Worm (Caenorhabditis elegans) whole organism, early embryonic: ENCODE results near the gene drd-5.

Source experiments
- B0310.2 ChIP-seq: sonication (generic microtip); optimal IDR thresholded peaks from 2 replicates; lab custom pipeline; 2016; ENCODE audit warnings: mild to moderate bottlenecking, missing genetic modification characterization, missing compliant biosample characterization
- aly-1 ChIP-seq: sonication (generic microtip); optimal IDR thresholded peaks from 2 replicates; lab custom pipeline; 2016; ENCODE audit warnings: missing genetic modification characterization, missing compliant biosample characterization
- ama-1 ChIP-seq: fragments of 150-350 bp; optimal IDR thresholded peaks from 2 replicates; lab custom pipeline; 2014
- ets-7 ChIP-seq: sonication (generic microtip); optimal IDR thresholded peaks from 2 replicates; lab custom pipeline; 2016; ENCODE audit warnings: missing genotype, missing genetic modification characterization, missing compliant biosample characterization
- hmg-4 ChIP-seq: fragments of 200-800 bp; sonication (Bioruptor generic); optimal IDR thresholded peaks from 2 replicates; lab custom pipeline; 2018; ENCODE audit warnings: mild to moderate bottlenecking, missing genetic modification characterization, missing compliant biosample characterization
- hnd-1 ChIP-seq: sonication (generic microtip); optimal IDR thresholded peaks from 2 replicates; lab custom pipeline; 2016; ENCODE audit warnings: missing genetic modification characterization, missing compliant biosample characterization
- scrt-1 ChIP-seq: fragments of 200-800 bp; sonication (Bioruptor generic); IDR thresholded peaks from 2 replicates; pipeline ENCODE4 v1.3.6; 2022; ENCODE audit warnings: missing genetic modification characterization, missing compliant biosample characterization
- sea-1 ChIP-seq: fragments of 200-800 bp; sonication (Bioruptor generic); conservative IDR thresholded peaks from 2 replicates; pipeline ENCODE4 v1.3.6; 2022; ENCODE audit warnings: missing genetic modification characterization, missing compliant biosample characterization
- tbx-11 ChIP-seq: fragments of 200-800 bp; sonication (Bioruptor generic); IDR thresholded peaks from 2 replicates; pipeline ENCODE4 v1.3.6; 2022; ENCODE audit warnings: missing genetic modification characterization, missing compliant biosample characterization
- tbx-37 ChIP-seq: fragments of 200-800 bp; sonication (Bioruptor generic); conservative IDR thresholded peaks from 2 replicates; pipeline ENCODE4 v1.3.6; 2022; ENCODE audit warnings: missing genetic modification reagents, missing genetic modification characterization, missing compliant biosample characterization
- tra-4 ChIP-seq: sonication (generic microtip); optimal IDR thresholded peaks from 2 replicates; lab custom pipeline; 2017; ENCODE audit warnings: missing genetic modification characterization, missing compliant biosample characterization

ce11 chrX:8311590-8311989 lies 34.6 kb downstream of the drd-5 start:
- TF ChIP-seq hnd-1 (tag; lab: Kevin White, UChicago) (no peak), sea-1 (GFP tag; lab: Robert Waterston, UW) (no peak), tra-4 (tag; lab: Kevin White, UChicago) (no peak), ets-7 (tag; lab: Kevin White, UChicago) (no peak), scrt-1 (GFP tag; lab: Robert Waterston, UW) (no peak), ama-1 (lab: Kevin White, UChicago) (no peak), hmg-4 (no peak), aly-1 (tag; lab: Kevin White, UChicago) (no peak), B0310.2 (tag; lab: Kevin White, UChicago) (no peak), tbx-37 (GFP tag; lab: Robert Waterston, UW) (no peak), tbx-11 (GFP tag; lab: Robert Waterston, UW) (no peak)
